Worm (Caenorhabditis elegans) whole organism, young adult: ENCODE results near the gene ZC443.7.

Experiments
- ceh-40 ChIP-seq: fragments of 200-800 bp; sonication (Bioruptor generic); IDR thresholded peaks from 2 replicates; pipeline ENCODE4 v1.3.6; 2022; ENCODE audit warnings: missing genetic modification characterization, missing compliant biosample characterization
- dpl-1 ChIP-seq: fragments of 150-350 bp; optimal IDR thresholded peaks from 2 replicates; lab custom pipeline; 2014; ENCODE audit warnings: missing biosample characterization, missing genetic modification reagents, missing genetic modification characterization
- efl-1 ChIP-seq: fragments of 150-350 bp; optimal IDR thresholded peaks from 2 replicates; lab custom pipeline; 2014; ENCODE audit warnings: missing biosample characterization, missing genetic modification reagents, missing genetic modification characterization
- hsf-1 ChIP-seq: fragments of 200-800 bp; sonication (Bioruptor generic); IDR thresholded peaks from 2 replicates; pipeline ENCODE4 v1.3.6; 2022; ENCODE audit warnings: missing genetic modification reagents, missing genetic modification characterization, missing compliant biosample characterization
- lag-1 ChIP-seq: fragments of 200-800 bp; sonication (Bioruptor generic); IDR thresholded peaks from 2 replicates; pipeline ENCODE4 v1.3.6; 2022; ENCODE audit warnings: missing genetic modification reagents, missing genetic modification characterization, missing compliant biosample characterization
- madf-6 ChIP-seq: fragments of 200-800 bp; sonication (Bioruptor generic); IDR thresholded peaks from 2 replicates; pipeline ENCODE4 v1.3.6; 2022; ENCODE audit warnings: missing genetic modification reagents, missing genetic modification characterization, missing compliant biosample characterization
- mes-4 ChIP-seq: sonication (generic microtip); optimal IDR thresholded peaks from 2 replicates; lab custom pipeline; 2016; ENCODE audit warnings: missing genotype, missing genetic modification characterization, missing compliant biosample characterization
- nfya-1 ChIP-seq: sonication (generic microtip); optimal IDR thresholded peaks from 2 replicates; lab custom pipeline; 2017; ENCODE audit warnings: antibody characterized with exemption, missing compliant biosample characterization, missing genetic modification characterization, borderline replicate concordance; ENCODE audit not compliant: insufficient read depth
- snpc-4 ChIP-seq, 5 experiments: fragments of 150-350 bp in 1 of 5; sonication (generic microtip) in 4 of 5; optimal IDR thresholded peaks; 2 replicates each; lab custom pipeline; 2014 to 2018; ENCODE audit warnings: missing genetic modification characterization in 5 of 5, missing biosample characterization in 3 of 5, antibody characterized with exemption in 2 of 5, mild to moderate bottlenecking in 2 of 5, missing compliant biosample characterization in 2 of 5, missing genotype in 2 of 5, moderate library complexity in 2 of 5, missing genetic modification reagents in 1 of 5
- ztf-3 ChIP-seq: fragments of 200-800 bp; sonication (Bioruptor generic); optimal IDR thresholded peaks from 2 replicates; lab custom pipeline; 2018; ENCODE audit warnings: mild to moderate bottlenecking, missing genetic modification characterization, missing compliant biosample characterization

DNA sequence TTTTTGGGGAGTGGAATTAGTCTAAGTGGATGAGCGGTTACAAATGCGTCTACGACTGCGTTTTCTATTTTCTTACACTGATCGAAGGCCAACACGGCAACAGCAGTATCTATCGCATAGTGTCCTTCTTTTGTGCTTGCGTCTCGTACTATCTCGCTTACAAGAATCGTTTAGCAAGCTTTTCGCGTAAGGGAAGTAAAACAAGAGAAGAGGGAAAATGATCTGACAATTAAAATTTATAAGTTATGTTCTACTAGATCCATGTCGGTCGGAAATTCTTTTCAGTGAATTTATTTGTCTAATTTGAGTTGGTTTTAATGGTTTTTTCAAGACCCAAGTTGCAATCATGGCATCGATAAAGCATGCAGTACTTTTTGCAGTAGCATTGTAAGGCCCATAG lies 19.3 kb upstream of the ZC443.7 start, which contains the start of gene fkb-4:
- TF ChIP-seq nfya-1 (tag; lab: Kevin White, UChicago) = no peak
- no peak for TF ChIP-seq dpl-1
- TF ChIP-seq ceh-40 (GFP tag; lab: Robert Waterston, UW) = no peak
- TF ChIP-seq ztf-3 (GFP tag; lab: Kevin White, UChicago) = no peak
- no peak for TF ChIP-seq efl-1 (GFP tag; lab: Kevin White, UChicago)
- no peak for TF ChIP-seq snpc-4 (GFP tag; optimal IDR thresholded peaks at IDR 0.05; lab: Kevin White, UChicago)
- no peak for TF ChIP-seq snpc-4 (tag; optimal IDR thresholded peaks at IDR 0.05; lab: Kevin White, UChicago)
- no peak for TF ChIP-seq mes-4 (tag; lab: Kevin White, UChicago)
- TF ChIP-seq hsf-1 = no peak
- no peak for TF ChIP-seq madf-6
- TF ChIP-seq lag-1 (GFP tag; lab: Robert Waterston, UW) = no peak
